Worm (Caenorhabditis elegans): ENCODE results near the gene mre-11.
A peak's percentile ranks its signal among the peaks of the same experiment; 100 is the strongest.

mre-11 gene

DNA sequence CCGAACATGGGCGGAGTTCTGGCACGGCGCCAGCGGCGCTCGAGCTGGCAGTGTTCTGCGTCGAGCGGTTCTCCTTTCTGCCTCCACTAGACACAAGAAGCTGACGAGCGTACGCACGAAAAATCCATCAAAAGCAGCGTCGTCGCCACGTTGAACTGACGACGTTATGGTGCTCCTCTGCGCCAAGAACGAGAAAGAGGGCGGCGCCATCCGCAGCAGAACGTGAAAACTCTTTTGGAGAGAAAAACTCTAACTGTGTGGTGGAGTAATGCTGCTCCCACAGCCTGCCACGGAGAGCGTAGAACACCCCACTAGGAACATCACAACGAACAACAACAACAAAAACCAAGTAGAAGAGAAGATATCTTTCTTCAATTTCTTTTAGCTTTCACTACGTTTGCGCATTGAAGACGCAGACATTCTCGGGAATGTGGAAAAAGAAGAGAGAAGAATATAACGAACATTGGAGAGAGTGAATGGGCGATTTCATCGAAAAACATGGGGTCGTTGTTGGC lies 14.7 kb downstream of the mre-11 start:
- TF ChIP-seq nhr-12 (tag; optimal IDR thresholded peaks at IDR 0.05): no peak
- no peak for TF ChIP-seq ceh-63 (GFP tag; optimal IDR thresholded peaks at IDR 0.05)
- no peak for TF ChIP-seq hlh-4 (tag; optimal IDR thresholded peaks at IDR 0.05)
- TF ChIP-seq efl-3 (GFP tag; optimal IDR thresholded peaks at IDR 0.05): no peak
- no peak for TF ChIP-seq lin-15B (tag; optimal IDR thresholded peaks at IDR 0.05)
- no peak for TF ChIP-seq alr-1 (tag; optimal IDR thresholded peaks at IDR 0.05; ENCODE audit: borderline replicate concordance)
- no peak for TF ChIP-seq nhr-84 (tag; optimal IDR thresholded peaks at IDR 0.05)
- no peak for TF ChIP-seq mab-9 (GFP tag; IDR thresholded peaks at IDR 0.05)
- TF ChIP-seq lin-13 (GFP tag; optimal IDR thresholded peaks at IDR 0.05): no peak
- no peak for TF ChIP-seq nhr-85 (tag)
- no peak for TF ChIP-seq aha-1 (tag; optimal IDR thresholded peaks at IDR 0.05)
- no peak for TF ChIP-seq elt-2 (tag; optimal IDR thresholded peaks at IDR 0.05)
- peak; percentile 51 for TF ChIP-seq rnt-1 (tag; optimal IDR thresholded peaks at IDR 0.05)
- no peak for TF ChIP-seq ces-1 (GFP tag; optimal IDR thresholded peaks at IDR 0.05)
- no peak for TF ChIP-seq unc-86 (tag; optimal IDR thresholded peaks at IDR 0.05)
- no peak for TF ChIP-seq sup-37 (GFP tag; optimal IDR thresholded peaks at IDR 0.05)
- no peak for TF ChIP-seq skn-1 (tag; optimal IDR thresholded peaks at IDR 0.05)
- no peak for TF ChIP-seq Y116A8C.19 (tag; optimal IDR thresholded peaks at IDR 0.05; ENCODE audit: borderline replicate concordance)
- no peak for TF ChIP-seq egl-13 (tag; optimal IDR thresholded peaks at IDR 0.05)
- no peak for TF ChIP-seq C34B4.2 (tag; optimal IDR thresholded peaks at IDR 0.05)
- no peak for TF ChIP-seq unc-30 (tag; optimal IDR thresholded peaks at IDR 0.05)
- TF ChIP-seq nhr-47 (tag; optimal IDR thresholded peaks at IDR 0.05): no peak
- TF ChIP-seq hpl-2 (GFP tag; optimal IDR thresholded peaks at IDR 0.05): no peak
- TF ChIP-seq lin-14 (GFP tag; optimal IDR thresholded peaks at IDR 0.05): peak; percentile 81
- TF ChIP-seq nhr-90 (tag; optimal IDR thresholded peaks at IDR 0.05; ENCODE audit: poor library complexity): no peak
- TF ChIP-seq unc-130 (tag; optimal IDR thresholded peaks at IDR 0.05): no peak
- TF ChIP-seq dsc-1 (tag; optimal IDR thresholded peaks at IDR 0.05): no peak
- no peak for TF ChIP-seq mef-2 (tag; optimal IDR thresholded peaks at IDR 0.05)
- no peak for TF ChIP-seq pqm-1 (tag; optimal IDR thresholded peaks at IDR 0.05)
- no peak for TF ChIP-seq efl-1 (optimal IDR thresholded peaks at IDR 0.05)
- TF ChIP-seq efl-1 (GFP tag; optimal IDR thresholded peaks at IDR 0.05 in 1 of 2): no peak
- TF ChIP-seq nhr-77 (tag; optimal IDR thresholded peaks at IDR 0.05): no peak
- no peak for TF ChIP-seq tbx-2 (tag; optimal IDR thresholded peaks at IDR 0.05)
- peak in 1 of 6 experiments; percentile 12 for TF ChIP-seq elt-3 (tag; optimal IDR thresholded peaks at IDR 0.05)
- TF ChIP-seq zip-4 (GFP tag; optimal IDR thresholded peaks at IDR 0.05): no peak
- TF ChIP-seq nhr-28 (tag; optimal IDR thresholded peaks at IDR 0.05): no peak
- TF ChIP-seq snu-23 (GFP tag; optimal IDR thresholded peaks at IDR 0.05): peak; percentile 20
- no peak for TF ChIP-seq nhr-20 (tag; optimal IDR thresholded peaks at IDR 0.05)
- TF ChIP-seq lir-3 (tag; optimal IDR thresholded peaks at IDR 0.05; ENCODE audit: poor library complexity): no peak
- TF ChIP-seq grh-1 (GFP tag; IDR thresholded peaks at IDR 0.05): no peak
- no peak for TF ChIP-seq nhr-71 (tag; optimal IDR thresholded peaks at IDR 0.05)
- peak; percentile 99 for TF ChIP-seq blmp-1 (tag; optimal IDR thresholded peaks at IDR 0.05)
- no peak for TF ChIP-seq xbp-1 (tag; optimal IDR thresholded peaks at IDR 0.05)
- no peak for TF ChIP-seq C04F5.9 (tag; optimal IDR thresholded peaks at IDR 0.05)
- no peak for TF ChIP-seq swsn-7 (tag; optimal IDR thresholded peaks at IDR 0.05)
- TF ChIP-seq hlh-17 (GFP tag; optimal IDR thresholded peaks at IDR 0.05; ENCODE audit: borderline replicate concordance): no peak
- TF ChIP-seq mep-1 (tag; optimal IDR thresholded peaks at IDR 0.05): peak; percentile 39
- peak in 1 of 3 experiments; percentile 3 for TF ChIP-seq ceh-82 (tag; optimal IDR thresholded peaks at IDR 0.05)
- TF ChIP-seq fkh-8 (tag; optimal IDR thresholded peaks at IDR 0.05): no peak
- no peak for TF ChIP-seq aly-2 (tag; optimal IDR thresholded peaks at IDR 0.05)
- peak; percentile 48 for TF ChIP-seq pag-3 (tag; optimal IDR thresholded peaks at IDR 0.05; ENCODE audit: borderline replicate concordance, insufficient read depth)
- TF ChIP-seq ama-1 (optimal IDR thresholded peaks at IDR 0.05): no peak
- no peak for TF ChIP-seq pax-3 (tag; optimal IDR thresholded peaks at IDR 0.05)

Measured in whole organism, L1 larva.